Fruit fly (Drosophila melanogaster): ENCODE measurements around the gene CG14811.

The CG14811 gene

DNA sequence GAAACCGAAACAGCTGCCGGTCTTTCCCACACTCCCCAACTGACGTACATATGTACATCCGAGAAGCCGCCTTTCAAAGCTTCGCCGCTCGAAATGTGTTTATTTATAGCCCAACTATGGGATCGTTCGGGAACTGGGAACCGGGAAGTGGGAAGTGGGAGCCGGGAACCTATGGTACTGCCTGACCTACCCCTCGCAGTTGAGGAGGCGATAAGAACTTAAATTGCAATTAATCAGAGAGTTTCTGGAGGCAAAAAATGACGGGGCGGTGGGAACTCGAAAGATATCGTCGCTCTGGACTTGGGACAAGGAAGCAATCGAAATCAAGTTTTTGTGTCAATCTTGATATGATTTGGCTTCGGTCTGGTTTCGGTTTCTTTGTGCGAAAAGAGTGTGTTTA, 10.5 kb upstream of the CG14811 start:
- peak; percentile 9 for TF ChIP-seq noc (tag; optimal IDR thresholded peaks at IDR 0.05)

dm6 chrX:1831219-1831555, 9.0 kb upstream of the CG14811 start:
- TF ChIP-seq noc (tag; optimal IDR thresholded peaks at IDR 0.05) = no peak

DNA sequence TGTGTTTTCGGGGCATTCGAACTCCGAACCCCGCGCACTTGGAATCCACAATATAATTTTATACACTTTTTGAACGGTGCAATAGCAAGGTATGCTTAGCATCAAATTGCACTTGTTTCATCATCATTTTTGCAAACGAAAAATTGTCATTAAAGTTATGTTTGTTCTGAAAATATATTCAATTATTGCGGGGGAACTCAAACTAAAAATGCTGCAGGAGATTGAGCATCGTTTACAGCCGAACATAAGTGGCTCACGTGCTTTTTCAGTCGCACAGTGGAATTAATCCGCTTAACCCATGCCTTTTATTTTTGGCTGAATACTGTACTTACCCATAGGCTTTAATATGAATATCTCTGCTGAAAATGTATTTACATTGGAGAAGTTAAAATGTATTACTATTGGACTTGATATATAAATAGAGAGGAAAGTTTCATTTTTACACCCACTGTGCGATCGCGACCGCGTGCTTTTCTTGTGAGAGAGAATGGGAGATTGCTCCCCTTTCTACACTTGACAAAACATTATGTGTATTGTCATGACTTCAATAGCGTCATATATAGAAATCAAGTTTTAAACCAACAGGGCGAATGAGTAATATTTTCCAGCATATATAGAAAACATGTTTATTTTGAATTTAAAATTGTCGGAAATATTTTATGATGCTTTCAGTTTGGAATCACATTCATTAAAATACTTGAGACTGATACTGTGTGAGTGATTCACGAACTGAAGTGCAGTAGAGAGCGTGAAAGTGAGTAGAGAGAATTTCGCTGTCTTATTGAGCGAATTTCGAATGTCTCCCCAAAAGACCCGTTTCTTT, 8.4 kb upstream of the CG14811 start:
- TF ChIP-seq noc (tag; optimal IDR thresholded peaks at IDR 0.05) = peak; percentile 98

DNA sequence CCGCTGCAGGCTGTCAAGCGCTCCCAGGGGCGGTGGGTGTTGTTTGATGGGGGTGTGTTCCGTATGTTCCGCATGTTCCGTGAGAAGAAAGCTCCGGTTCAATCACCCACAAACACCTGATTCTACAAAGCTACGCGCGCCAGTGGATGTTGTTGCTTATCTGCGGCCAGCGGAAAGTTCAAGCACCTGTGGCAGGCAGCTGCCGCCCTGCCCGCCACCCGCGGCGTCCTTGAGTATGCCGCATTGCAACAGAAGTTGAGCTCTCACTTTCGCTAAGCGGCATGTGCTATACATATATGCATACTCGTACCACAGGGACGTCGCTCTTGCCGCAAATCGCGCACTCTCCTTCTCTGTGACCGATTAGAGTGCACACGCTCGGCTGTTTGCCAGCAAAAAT, 5.9 kb upstream of the CG14811 start:
- no peak for TF ChIP-seq noc (tag; optimal IDR thresholded peaks at IDR 0.05)

DNA sequence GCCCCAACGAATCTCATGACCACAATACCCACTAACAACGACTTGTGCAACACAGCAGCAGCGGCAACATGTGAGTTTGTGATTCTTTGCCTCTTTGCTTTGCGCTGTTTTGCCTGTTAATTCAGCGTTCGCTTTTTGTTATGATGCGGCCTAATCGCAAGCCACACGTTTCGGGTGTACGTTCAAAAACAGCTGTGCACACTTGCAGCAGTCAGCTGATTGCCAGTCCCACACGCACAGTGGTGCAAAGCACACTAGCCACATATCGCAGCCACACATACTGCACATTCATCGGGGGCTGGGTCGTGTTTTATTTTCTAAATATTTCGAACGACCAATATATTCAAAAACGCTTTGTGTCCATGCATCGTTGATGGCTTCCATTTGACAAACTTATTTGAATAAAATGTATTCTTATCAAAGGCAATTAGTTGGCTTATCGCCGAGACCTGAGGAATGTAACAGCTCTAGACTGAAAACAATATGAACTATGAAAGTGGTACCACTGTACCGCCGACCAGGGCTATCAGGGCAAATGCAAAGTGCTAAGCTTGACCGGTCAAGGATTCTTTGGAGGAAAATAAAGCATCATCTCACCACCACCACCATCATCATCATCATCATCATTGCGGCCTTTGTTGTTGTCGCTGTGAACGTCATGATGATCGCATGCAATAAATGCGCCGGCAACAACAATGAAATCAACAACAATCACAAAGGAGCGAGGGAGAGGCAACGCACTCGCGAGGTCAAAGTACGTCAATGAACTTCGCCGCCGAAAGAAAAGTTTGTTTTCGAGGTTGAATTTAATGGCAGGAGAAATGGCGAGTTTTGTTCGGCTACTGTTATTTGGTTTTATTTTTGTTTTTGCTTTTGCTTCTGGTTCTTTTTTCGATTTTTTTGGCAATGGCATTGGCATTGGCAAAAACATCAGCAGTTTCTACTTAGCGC, 4.0 kb upstream of the CG14811 start:
- TF ChIP-seq noc (tag; optimal IDR thresholded peaks at IDR 0.05) = no peak

DNA sequence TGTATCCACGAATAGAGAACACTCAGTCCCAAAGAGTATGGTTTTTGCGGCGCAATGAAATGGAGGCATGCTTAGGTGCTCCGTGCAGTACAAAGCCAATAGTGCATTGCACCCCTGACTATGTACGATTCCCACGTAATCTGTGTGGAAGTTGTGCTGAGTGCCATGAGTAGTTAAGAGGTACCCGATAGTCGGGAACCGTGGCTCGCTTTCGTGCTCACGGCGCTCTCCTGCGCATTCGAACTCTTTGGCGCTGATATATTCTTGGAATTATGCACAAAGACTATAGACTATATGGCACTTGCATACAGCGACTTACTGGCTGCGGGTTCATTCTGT, 2.4 kb upstream of the CG14811 start:
- TF ChIP-seq noc (tag; optimal IDR thresholded peaks at IDR 0.05) = no peak

DNA sequence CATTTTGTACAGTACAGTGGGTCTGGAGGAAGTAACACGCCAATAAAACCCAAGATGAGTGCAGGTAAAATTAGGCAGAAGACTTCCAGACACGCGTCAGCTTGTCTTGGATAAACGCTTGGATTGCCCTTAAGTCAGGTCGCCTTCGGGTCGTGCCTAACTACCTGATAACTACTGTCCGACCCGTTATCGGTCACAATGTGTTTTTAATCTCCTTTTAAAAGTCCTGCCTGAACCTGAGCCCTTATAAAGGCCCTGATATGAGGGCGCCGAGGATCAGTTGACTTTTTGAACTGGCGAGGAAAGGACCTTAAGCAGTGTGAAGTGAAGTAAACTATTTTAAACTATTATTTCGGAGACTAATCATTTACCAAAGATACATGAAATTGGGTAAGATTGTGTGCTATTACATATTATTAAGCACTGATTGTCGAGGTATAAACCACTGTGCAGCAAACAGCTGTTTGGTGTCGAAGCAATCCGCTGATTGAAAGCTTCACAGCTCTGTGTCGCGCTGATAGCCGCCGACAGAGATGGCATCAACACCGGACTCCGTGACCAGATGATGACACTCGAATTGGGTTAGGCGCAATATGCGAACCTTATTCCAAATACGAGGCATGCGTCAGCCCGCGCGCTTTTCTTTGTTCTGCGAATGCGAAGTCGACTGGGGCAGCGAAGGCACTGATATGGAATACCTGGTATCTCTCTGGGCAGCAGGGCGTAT, 1.9 kb upstream of the CG14811 start:
- TF ChIP-seq noc (tag; optimal IDR thresholded peaks at IDR 0.05) = no peak

- no peak for TF ChIP-seq noc (tag; optimal IDR thresholded peaks at IDR 0.05)
These were observed 1.1 kb downstream of the CG14811 start for dm6 chrX:1821039-1821438.

- no peak for TF ChIP-seq noc (tag; optimal IDR thresholded peaks at IDR 0.05)
These were observed 1.9 kb downstream of the CG14811 start, which contains the start of gene CG14810 for dm6 chrX:1820241-1820640. Gene CG14810, minus strand, starts transcription at chrX:1820341.

dm6 chrX:1819026-1819425, 3.2 kb downstream of the CG14811 start:
- no peak for TF ChIP-seq noc (tag; optimal IDR thresholded peaks at IDR 0.05)

DNA sequence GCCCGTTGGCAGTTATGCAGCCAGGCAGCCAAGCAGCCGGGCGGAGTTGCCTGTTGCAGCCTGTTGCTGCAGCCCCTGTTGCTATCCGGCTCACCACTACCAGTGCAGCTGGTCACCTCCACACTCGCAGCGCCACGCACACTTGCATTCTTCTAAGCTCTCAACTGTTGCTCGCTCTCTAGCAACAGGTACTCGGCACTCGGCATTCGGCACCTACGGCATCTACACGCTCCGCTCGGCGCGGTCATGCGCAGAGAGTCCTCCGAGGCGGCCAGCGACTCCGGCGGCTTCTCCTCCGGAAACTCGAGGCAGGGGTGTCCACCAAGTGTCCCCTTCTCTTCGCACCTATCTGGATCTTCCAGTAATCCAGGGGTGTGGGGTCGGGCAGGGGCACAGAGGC, 11.0 kb downstream of the CG14811 start:
- no peak for TF ChIP-seq noc (tag; optimal IDR thresholded peaks at IDR 0.05)

- TF ChIP-seq noc (tag; optimal IDR thresholded peaks at IDR 0.05) = no peak
These were observed 28.3 kb downstream of the CG14811 start for dm6 chrX:1793793-1794358.

DNA sequence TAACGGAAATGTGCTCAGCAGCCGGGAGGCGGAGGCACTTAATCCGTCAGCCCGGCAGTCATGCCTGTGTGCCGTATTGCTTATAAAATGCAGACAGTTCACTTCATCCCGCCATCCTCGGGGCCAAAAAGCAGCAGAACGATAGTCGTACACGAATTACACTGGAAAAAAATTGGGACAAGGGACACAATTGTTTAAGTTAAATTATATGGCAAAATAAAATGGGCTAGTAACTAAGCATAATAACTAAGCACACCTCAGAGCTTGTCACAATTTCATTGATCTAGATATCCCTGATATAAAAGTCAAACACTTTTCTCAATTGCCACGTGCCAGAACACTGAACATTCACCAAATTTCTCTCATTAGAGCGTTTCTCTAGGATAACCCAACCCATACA, 32.9 kb downstream of the CG14811 start, which contains the start of gene CG32806:
Gene CG32806, plus strand, starts transcription at position 301 of the 400 bp plus-strand sequence.
- TF ChIP-seq noc (tag; optimal IDR thresholded peaks at IDR 0.05) = no peak

- no peak for TF ChIP-seq noc (tag; optimal IDR thresholded peaks at IDR 0.05)
These were observed 47.8 kb downstream of the CG14811 start for dm6 chrX:1774347-1774829.

DNA sequence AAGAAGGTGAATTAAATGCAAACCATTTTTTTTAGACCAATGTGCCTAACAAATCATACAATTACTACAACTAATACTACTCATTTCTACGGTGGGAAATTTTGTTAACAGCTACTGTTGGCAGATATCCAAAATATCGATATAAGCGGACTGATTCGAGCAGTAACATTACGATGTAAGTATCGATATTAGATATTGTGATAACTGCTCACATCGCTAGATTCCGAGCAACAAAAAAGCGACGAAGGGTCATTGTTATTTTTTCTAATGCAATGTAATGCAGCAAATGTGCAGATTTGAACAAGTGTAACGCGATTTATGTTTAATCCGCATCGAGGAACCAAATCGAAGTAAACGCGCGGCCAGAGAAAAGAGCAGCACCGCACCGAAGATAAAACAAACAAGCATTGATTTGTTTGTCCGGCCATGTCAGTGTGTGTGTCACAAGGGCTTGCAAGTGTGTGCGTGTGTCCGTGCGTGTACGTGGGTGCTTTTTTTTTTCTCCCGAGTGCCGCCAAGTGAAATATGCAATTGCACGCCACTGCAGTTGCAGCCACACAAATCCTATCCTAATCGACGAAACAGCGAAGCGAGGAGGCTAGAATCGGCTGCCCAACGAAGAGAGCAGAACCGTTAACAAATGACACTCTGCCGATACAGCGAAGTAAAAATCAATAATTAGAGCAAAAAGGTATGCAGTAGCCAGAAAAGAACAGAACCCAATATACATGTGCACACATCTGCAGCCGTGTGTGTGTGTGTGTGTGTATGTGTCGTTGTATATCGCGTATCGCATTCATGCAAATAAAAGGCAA, 48.4 kb downstream of the CG14811 start, which contains the start of the genes prage and Adar:
Gene prage, plus strand, starts transcription at position 188 of the 815 bp plus-strand sequence.
Gene Adar, plus strand, starts transcription at position 194 of the 815 bp plus-strand sequence.
- no peak for TF ChIP-seq noc (tag; optimal IDR thresholded peaks at IDR 0.05)

All from whole organism, larva.